Worm (Caenorhabditis elegans) whole organism, L1 larva: ENCODE results near the gene F58H1.5.

ENCODE experiments used
- egl-27 ChIP-seq, 2 experiments: fragments of 150-350 bp in 1 of 2; sonication (generic microtip); optimal IDR thresholded peaks; 3 replicates each; lab custom pipeline; 2017 to 2018; ENCODE audit warnings: missing biosample characterization in 2 of 2, missing genetic modification characterization in 2 of 2, missing genetic modification reagents in 2 of 2
- fkh-10 ChIP-seq: sonication (generic microtip); optimal IDR thresholded peaks from 2 replicates; lab custom pipeline; 2017; ENCODE audit warnings: missing biosample characterization, missing genetic modification reagents, missing genetic modification characterization
- hlh-4 ChIP-seq: sonication (generic microtip); optimal IDR thresholded peaks from 2 replicates; lab custom pipeline; 2016; ENCODE audit warnings: mild to moderate bottlenecking, missing genetic modification characterization, missing compliant biosample characterization
- skn-1 ChIP-seq: fragments of 150-350 bp; optimal IDR thresholded peaks from 2 replicates; lab custom pipeline; 2014; ENCODE audit warnings: missing biosample characterization, missing genetic modification characterization

DNA sequence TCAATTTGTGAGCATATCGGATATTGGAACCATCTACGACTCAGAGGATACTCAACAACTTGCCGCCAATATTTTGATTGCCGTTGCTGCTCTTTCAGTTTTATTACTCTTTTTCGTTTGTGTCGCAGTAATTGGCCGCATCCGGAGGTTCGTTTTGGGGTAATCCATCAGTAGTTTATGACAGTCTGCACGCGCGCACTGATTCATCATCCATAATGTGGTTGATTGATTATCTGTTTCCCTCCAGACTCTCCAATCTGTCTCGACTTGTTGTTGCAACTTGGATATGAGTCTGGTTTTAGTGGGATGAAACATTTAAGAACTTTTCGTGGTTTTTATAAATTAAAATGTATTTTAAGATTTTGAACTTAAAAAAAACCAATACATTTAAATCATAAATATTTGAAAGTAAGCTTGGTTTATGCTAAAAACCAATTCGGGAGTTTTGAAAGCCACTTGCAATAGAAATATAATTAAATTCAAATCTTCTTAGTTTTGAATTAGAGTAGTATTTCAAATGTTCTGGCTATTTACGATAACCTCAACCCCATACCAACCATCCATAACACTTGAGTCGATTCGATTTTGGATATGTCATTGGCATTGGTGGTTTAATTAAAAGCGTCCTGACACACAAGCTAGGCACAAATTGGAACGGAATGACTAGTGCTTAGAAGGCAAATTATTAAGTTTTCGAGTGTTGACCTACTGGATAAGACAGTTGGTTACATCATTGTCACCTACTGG, 2.1 kb downstream of the F58H1.5 start:
- no peak for TF ChIP-seq hlh-4 (tag; lab: Kevin White, UChicago)
- TF ChIP-seq egl-27 (tag; optimal IDR thresholded peaks at IDR 0.05; lab: Kevin White, UChicago) = no peak
- no peak for TF ChIP-seq fkh-10 (GFP tag; lab: Kevin White, UChicago)
- TF ChIP-seq skn-1 (tag; lab: Kevin White, UChicago) = no peak
